Fruit fly (Drosophila melanogaster): Measurements from ENCODE around the gene Rcc1.

Gene Rcc1

dm6 chr3L:5974575-5975421, 42.2 kb upstream of the Rcc1 start (continued):
- TF ChIP-seq her (GFP tag; optimal IDR thresholded peaks at IDR 0.05) (peak; percentile 5), HLH54F (GFP tag; optimal IDR thresholded peaks at IDR 0.05) (no peak), Spps (tag; optimal IDR thresholded peaks at IDR 0.05) (peak; percentile 25), maf-S (GFP tag; optimal IDR thresholded peaks at IDR 0.05) (no peak), CG1832 (GFP tag; optimal IDR thresholded peaks at IDR 0.05) (no peak), sna (GFP tag; IDR thresholded peaks at IDR 0.05; ENCODE audit: partially characterized antibody) (no peak), tio (GFP tag; optimal IDR thresholded peaks at IDR 0.05) (peak; percentile 16), tx (GFP tag; optimal IDR thresholded peaks at IDR 0.05) (no peak), zen2 (GFP tag; IDR thresholded peaks at IDR 0.05; ENCODE audit: partially characterized antibody) (no peak), lilli (GFP tag; optimal IDR thresholded peaks at IDR 0.05) (no peak), slbo (GFP tag; IDR thresholded peaks at IDR 0.05) (no peak), pho (GFP tag; optimal IDR thresholded peaks at IDR 0.05) (no peak), PHDP (tag; optimal IDR thresholded peaks at IDR 0.05) (peak; percentile 42), Vsx1 (GFP tag; optimal IDR thresholded peaks at IDR 0.05) (peak; percentile 78), ken (GFP tag; IDR thresholded peaks at IDR 0.05) (no peak), CG12219 (GFP tag; optimal IDR thresholded peaks at IDR 0.05) (no peak), repo (GFP tag; optimal IDR thresholded peaks at IDR 0.05) (peak; percentile 41), Dip2 (GFP tag; IDR thresholded peaks at IDR 0.05) (no peak), MTF-1 (GFP tag; optimal IDR thresholded peaks at IDR 0.05; ENCODE audit: borderline replicate concordance) (peak; percentile 64), dmrt11E (tag; optimal IDR thresholded peaks at IDR 0.05) (peak; percentile 64), Scr (GFP tag; IDR thresholded peaks at IDR 0.05; ENCODE audit: partially characterized antibody) (no peak), CG7372 (GFP tag; IDR thresholded peaks at IDR 0.05) (no peak), Nf-YB (GFP tag; optimal IDR thresholded peaks at IDR 0.05) (peak; percentile 1), CG12744 (GFP tag; optimal IDR thresholded peaks at IDR 0.05) (no peak), CG13296 (GFP tag; optimal IDR thresholded peaks at IDR 0.05) (peak; percentile 7), CG6654 (GFP tag; optimal IDR thresholded peaks at IDR 0.05) (no peak), Mrtf (GFP tag; IDR thresholded peaks at IDR 0.05) (no peak), Doc2 (GFP tag; IDR thresholded peaks at IDR 0.05) (no peak), row (GFP tag; IDR thresholded peaks at IDR 0.05) (no peak), Taf1 (GFP tag; IDR thresholded peaks at IDR 0.05) (no peak), CG17359 (tag; optimal IDR thresholded peaks at IDR 0.05) (peak; percentile 65), Drgx (GFP tag; IDR thresholded peaks at IDR 0.05) (no peak), sr (GFP tag; IDR thresholded peaks at IDR 0.05) (peak; percentile 92), CG14014 (GFP tag; IDR thresholded peaks at IDR 0.05) (no peak), Bgb (GFP tag; IDR thresholded peaks at IDR 0.05; ENCODE audit: partially characterized antibody) (no peak), Rfx (GFP tag; IDR thresholded peaks at IDR 0.05) (no peak), Jarid2 (GFP tag; optimal IDR thresholded peaks at IDR 0.05) (peak; percentile 36), Sry-δ (GFP tag; optimal IDR thresholded peaks at IDR 0.05) (peak; percentile 16), Hr51 (GFP tag; optimal IDR thresholded peaks at IDR 0.05) (no peak), gsb-n (tag; optimal IDR thresholded peaks at IDR 0.05) (peak; percentile 49), lmd (GFP tag; IDR thresholded peaks at IDR 0.05) (no peak), CG3726 (GFP tag; IDR thresholded peaks at IDR 0.05) (0 out of 3 replicates have a peak, but pooled peaks have one; percentile 49), Hr39 (optimal IDR thresholded peaks at IDR 0.05) (no peak), exex (tag; optimal IDR thresholded peaks at IDR 0.05) (no peak), psq (GFP tag; optimal IDR thresholded peaks at IDR 0.05) (peak; percentile 33), dimm (GFP tag; IDR thresholded peaks at IDR 0.05) (no peak), mld (GFP tag; IDR thresholded peaks at IDR 0.05; ENCODE audit: partially characterized antibody) (no peak), CG6765 (GFP tag; optimal IDR thresholded peaks at IDR 0.05) (no peak), CG12391 (tag; optimal IDR thresholded peaks at IDR 0.05) (peak; percentile 26), Gsc (GFP tag; IDR thresholded peaks at IDR 0.05) (no peak)

All from whole organism, embryonic.